Worm (Caenorhabditis elegans): ENCODE results near the gene F26D2.13.

ce11 chrV:16446191-16446590 lies 10.8 kb upstream of the F26D2.13 start:
- no peak for TF ChIP-seq ama-1 (optimal IDR thresholded peaks at IDR 0.05)
- no peak for TF ChIP-seq elt-2 (tag; optimal IDR thresholded peaks at IDR 0.05)
- TF ChIP-seq egl-27 (tag; optimal IDR thresholded peaks at IDR 0.05), result no peak
